Worm (Caenorhabditis elegans) whole organism, late embryonic: ENCODE results near the gene rde-12.

Source experiments
- C38D4.7 ChIP-seq: fragments of 200-800 bp; sonication (Bioruptor generic); optimal IDR thresholded peaks from 2 replicates; lab custom pipeline; 2018; ENCODE audit warnings: mild to moderate bottlenecking, missing genetic modification characterization, moderate library complexity, missing compliant biosample characterization
- K02D7.2 ChIP-seq: sonication (generic microtip); optimal IDR thresholded peaks from 2 replicates; lab custom pipeline; 2017; ENCODE audit warnings: mild to moderate bottlenecking, missing genetic modification characterization, missing compliant biosample characterization
- ceh-18 ChIP-seq: sonication (generic microtip); optimal IDR thresholded peaks from 2 replicates; lab custom pipeline; 2016; ENCODE audit warnings: missing genetic modification characterization, missing compliant biosample characterization
- ceh-19 ChIP-seq: fragments of 200-800 bp; sonication (Bioruptor generic); optimal IDR thresholded peaks from 2 replicates; lab custom pipeline; 2018; ENCODE audit warnings: mild to moderate bottlenecking, missing genetic modification characterization, missing compliant biosample characterization
- ceh-2 ChIP-seq: sonication (generic microtip); optimal IDR thresholded peaks from 2 replicates; lab custom pipeline; 2016; ENCODE audit warnings: missing genotype, missing genetic modification characterization, missing compliant biosample characterization
- ceh-22 ChIP-seq: sonication (generic microtip); optimal IDR thresholded peaks from 2 replicates; lab custom pipeline; 2017; ENCODE audit warnings: missing biosample characterization, missing genetic modification characterization
- ceh-24 ChIP-seq: sonication (generic microtip); optimal IDR thresholded peaks from 2 replicates; lab custom pipeline; 2016; ENCODE audit warnings: mild to moderate bottlenecking, missing genetic modification characterization, missing compliant biosample characterization
- ceh-30 ChIP-seq: fragments of 150-350 bp; optimal IDR thresholded peaks from 2 replicates; lab custom pipeline; 2014; ENCODE audit warnings: missing biosample characterization, missing genetic modification characterization
- ceh-31 ChIP-seq: sonication (generic microtip); optimal IDR thresholded peaks from 2 replicates; lab custom pipeline; 2016; ENCODE audit warnings: missing genetic modification characterization, missing compliant biosample characterization
- ceh-48 ChIP-seq: sonication (generic microtip); optimal IDR thresholded peaks from 2 replicates; lab custom pipeline; 2016; ENCODE audit warnings: missing genetic modification characterization, inconsistent platforms, missing compliant biosample characterization
- ceh-6 ChIP-seq: fragments of 200-800 bp; sonication (Bioruptor generic); optimal IDR thresholded peaks from 2 replicates; lab custom pipeline; 2018; ENCODE audit warnings: mild to moderate bottlenecking, missing genetic modification characterization, missing compliant biosample characterization
- ceh-9 ChIP-seq: sonication (generic microtip); optimal IDR thresholded peaks from 2 replicates; lab custom pipeline; 2016; ENCODE audit warnings: mild to moderate bottlenecking, missing genetic modification characterization, inconsistent platforms, missing compliant biosample characterization
- dmd-4 ChIP-seq: sonication (generic microtip); optimal IDR thresholded peaks from 2 replicates; lab custom pipeline; 2016; ENCODE audit warnings: borderline replicate concordance, missing genetic modification characterization, missing compliant biosample characterization
- dve-1 ChIP-seq: sonication (generic microtip); optimal IDR thresholded peaks from 2 replicates; lab custom pipeline; 2017; ENCODE audit warnings: antibody characterized with exemption, mild to moderate bottlenecking, missing genetic modification characterization, missing compliant biosample characterization
- eyg-1 ChIP-seq: sonication (generic microtip); optimal IDR thresholded peaks from 2 replicates; lab custom pipeline; 2016; ENCODE audit warnings: missing genotype, missing genetic modification characterization, missing compliant biosample characterization
- fax-1 ChIP-seq: sonication (generic microtip); optimal IDR thresholded peaks from 2 replicates; lab custom pipeline; 2016; ENCODE audit warnings: missing genotype, missing genetic modification characterization, missing compliant biosample characterization
- gmeb-2 ChIP-seq: sonication (generic microtip); optimal IDR thresholded peaks from 2 replicates; lab custom pipeline; 2016; ENCODE audit warnings: missing genetic modification characterization, inconsistent platforms, missing compliant biosample characterization
- hlh-13 ChIP-seq: fragments of 200-800 bp; sonication (Bioruptor generic); optimal IDR thresholded peaks from 2 replicates; lab custom pipeline; 2018; ENCODE audit warnings: mild to moderate bottlenecking, missing genetic modification characterization, missing compliant biosample characterization
- hlh-15 ChIP-seq: sonication (generic microtip); optimal IDR thresholded peaks from 2 replicates; lab custom pipeline; 2016; ENCODE audit warnings: missing genetic modification characterization, missing compliant biosample characterization
- hlh-30 ChIP-seq: sonication (generic microtip); optimal IDR thresholded peaks from 2 replicates; lab custom pipeline; 2017; ENCODE audit warnings: antibody characterized with exemption, missing genetic modification characterization, missing compliant biosample characterization; ENCODE audit not compliant: insufficient read depth
- hlh-6 ChIP-seq: sonication (generic microtip); optimal IDR thresholded peaks from 2 replicates; lab custom pipeline; 2016; ENCODE audit warnings: missing genotype, missing genetic modification characterization, missing compliant biosample characterization
- lim-6 ChIP-seq: sonication (generic microtip); optimal IDR thresholded peaks from 2 replicates; lab custom pipeline; 2016; ENCODE audit warnings: missing genetic modification characterization, missing compliant biosample characterization
- lin-11 ChIP-seq: fragments of 200-800 bp; sonication (Bioruptor generic); optimal IDR thresholded peaks from 2 replicates; lab custom pipeline; 2018; ENCODE audit warnings: mild to moderate bottlenecking, missing genetic modification characterization, missing compliant biosample characterization
- nfya-1 ChIP-seq: sonication (generic microtip); optimal IDR thresholded peaks from 2 replicates; lab custom pipeline; 2017; ENCODE audit warnings: missing genetic modification characterization, mild to moderate bottlenecking, missing compliant biosample characterization, antibody characterized with exemption, moderate library complexity
- nhr-232 ChIP-seq: sonication (generic microtip); optimal IDR thresholded peaks from 2 replicates; lab custom pipeline; 2016; ENCODE audit warnings: missing genetic modification characterization, missing compliant biosample characterization
- pha-2 ChIP-seq: sonication (generic microtip); optimal IDR thresholded peaks from 2 replicates; lab custom pipeline; 2017; ENCODE audit warnings: mild to moderate bottlenecking, missing genetic modification characterization, missing compliant biosample characterization
- pha-4 ChIP-seq: fragments of 150-350 bp; optimal IDR thresholded peaks from 2 replicates; lab custom pipeline; 2018; ENCODE audit warnings: missing biosample characterization, missing genetic modification reagents, missing genetic modification characterization
- pqm-1 ChIP-seq: sonication (generic microtip); optimal IDR thresholded peaks from 2 replicates; lab custom pipeline; 2016; ENCODE audit warnings: missing genetic modification characterization, missing compliant biosample characterization
- ref-2 ChIP-seq: sonication (generic microtip); optimal IDR thresholded peaks from 2 replicates; lab custom pipeline; 2016; ENCODE audit warnings: missing genetic modification characterization, missing compliant biosample characterization
- sdc-2 ChIP-seq: sonication (generic microtip); optimal IDR thresholded peaks from 2 replicates; lab custom pipeline; 2016; ENCODE audit warnings: missing genotype, missing genetic modification characterization, missing compliant biosample characterization
- sox-4 ChIP-seq: sonication (generic microtip); optimal IDR thresholded peaks from 2 replicates; lab custom pipeline; 2017; ENCODE audit warnings: mild to moderate bottlenecking, missing genetic modification characterization, inconsistent platforms, missing compliant biosample characterization
- syd-9 ChIP-seq: sonication (generic microtip); optimal IDR thresholded peaks from 2 replicates; lab custom pipeline; 2016; ENCODE audit warnings: mild to moderate bottlenecking, missing genetic modification characterization, moderate library complexity, missing compliant biosample characterization
- ttx-3 ChIP-seq: sonication (generic microtip); optimal IDR thresholded peaks from 2 replicates; lab custom pipeline; 2016; ENCODE audit warnings: missing genetic modification reagents, missing genetic modification characterization, missing compliant biosample characterization
- unc-3 ChIP-seq, 2 experiments: fragments of 200-800 bp in 1 of 2; sonication (Bioruptor generic) in 1 of 2; sonication (generic microtip) in 1 of 2; conservative IDR thresholded peaks in 1 of 2; optimal IDR thresholded peaks in 1 of 2; 2 replicates each; pipeline versions ENCODE4 v1.3.6 to Lab custom; 2016 to 2022; ENCODE audit warnings: missing compliant biosample characterization in 2 of 2, missing genetic modification characterization in 2 of 2, missing genetic modification reagents in 1 of 2
- unc-42 ChIP-seq: sonication (generic microtip); optimal IDR thresholded peaks from 2 replicates; lab custom pipeline; 2016; ENCODE audit warnings: missing genotype, missing genetic modification characterization, missing compliant biosample characterization
- unc-86 ChIP-seq: sonication (generic microtip); optimal IDR thresholded peaks from 2 replicates; lab custom pipeline; 2016; ENCODE audit warnings: missing genetic modification characterization, missing compliant biosample characterization
- ztf-16 ChIP-seq: sonication (generic microtip); optimal IDR thresholded peaks from 2 replicates; lab custom pipeline; 2017; ENCODE audit warnings: missing genetic modification characterization, missing compliant biosample characterization

rde-12 gene

DNA sequence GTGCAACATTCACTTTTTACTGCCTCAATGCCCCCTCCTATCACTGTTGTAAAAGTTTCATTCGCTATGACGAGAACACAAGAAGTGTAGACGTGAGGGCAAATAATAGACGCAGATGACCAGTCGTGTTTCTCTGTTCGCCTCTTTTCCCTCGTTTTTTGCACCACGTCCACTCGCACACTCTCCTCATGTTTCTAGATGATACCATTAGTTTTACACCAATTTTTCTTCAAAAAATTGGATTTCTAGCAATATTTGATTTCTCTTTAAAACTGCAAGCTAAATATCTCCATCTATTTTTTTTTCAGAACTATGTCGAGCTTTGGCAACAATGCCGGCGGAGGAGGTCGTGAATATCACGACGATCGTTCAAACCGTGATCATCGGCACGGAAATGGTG lies at the start of gene rde-12:
TSS of gene rde-12 (plus strand) at position 301 of the 400 bp plus-strand sequence.
- no peak for TF ChIP-seq hlh-13
- TF ChIP-seq pha-2 (tag; lab: Kevin White, UChicago) = no peak
- TF ChIP-seq unc-3 (GFP tag; conservative IDR thresholded peaks at IDR 0.05; lab: Robert Waterston, UW) = no peak
- no peak for TF ChIP-seq unc-3 (tag; optimal IDR thresholded peaks at IDR 0.05; lab: Kevin White, UChicago)
- TF ChIP-seq ref-2 (tag; lab: Kevin White, UChicago) = no peak
- TF ChIP-seq K02D7.2 = no peak
- no peak for TF ChIP-seq ceh-30 (tag; lab: Kevin White, UChicago)
- TF ChIP-seq C38D4.7 (GFP tag; lab: Kevin White, UChicago) = no peak
- TF ChIP-seq ttx-3 = no peak
- no peak for TF ChIP-seq eyg-1 (tag; lab: Kevin White, UChicago)
- no peak for TF ChIP-seq dve-1 (tag; lab: Kevin White, UChicago)
- no peak for TF ChIP-seq gmeb-2 (tag; lab: Kevin White, UChicago)
- TF ChIP-seq, all 69 proteins: peak for 0

DNA sequence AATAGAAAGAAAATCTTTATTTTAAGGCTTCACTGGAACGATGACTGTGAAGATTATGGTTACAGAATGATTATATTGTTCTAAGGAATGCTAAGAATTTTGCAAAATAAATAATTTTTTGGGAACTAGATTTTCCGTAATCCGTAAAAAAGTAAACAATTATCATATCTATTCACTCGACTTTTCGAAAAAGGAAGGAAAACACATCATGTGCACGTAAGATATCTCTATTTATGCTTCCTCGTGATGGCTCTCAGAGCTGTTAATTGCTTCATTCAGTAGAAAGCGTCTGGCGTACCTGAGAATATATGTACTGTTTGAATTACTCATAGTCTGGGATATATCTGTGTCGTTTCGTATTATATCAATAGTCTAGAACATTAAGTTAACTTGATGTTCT lies 45.4 kb upstream of the rde-12 start, which contains the start of gene srd-11:
TSS of gene srd-11 (minus strand) at position 101 of the 400 bp plus-strand sequence.
- no peak for TF ChIP-seq ceh-31
- TF ChIP-seq sdc-2 (tag; lab: Kevin White, UChicago) = no peak
- no peak for TF ChIP-seq dmd-4 (tag; lab: Kevin White, UChicago)
- no peak for TF ChIP-seq ceh-22 (tag; lab: Kevin White, UChicago)
- no peak for TF ChIP-seq nhr-232 (tag; lab: Kevin White, UChicago)

DNA sequence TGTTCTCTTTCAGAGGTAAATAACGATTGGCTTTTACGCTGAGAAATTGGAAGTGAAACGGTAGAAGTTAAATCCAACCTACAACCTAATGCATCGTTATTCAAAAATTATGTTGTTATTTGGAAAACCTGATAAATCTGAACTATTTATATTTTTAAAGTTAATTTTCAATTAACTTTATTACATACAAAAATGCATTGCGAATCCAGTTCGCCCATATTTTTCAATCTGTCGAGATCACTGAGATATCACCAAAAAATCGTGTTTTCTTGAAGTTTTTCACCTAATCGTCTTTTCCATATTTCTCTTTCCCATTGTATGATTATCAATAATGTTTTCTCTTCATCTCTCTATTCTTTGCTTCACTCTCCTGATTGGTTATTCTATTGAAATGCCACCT lies 44.5 kb upstream of the rde-12 start, which contains the start of gene F53F4.15:
TSS of gene F53F4.15 (plus strand) at position 301 of the 400 bp plus-strand sequence.
- TF ChIP-seq ceh-2 (tag; lab: Kevin White, UChicago) (no peak), nfya-1 (tag; lab: Kevin White, UChicago) (no peak), ceh-6 (GFP tag; lab: Kevin White, UChicago) (no peak), nhr-232 (tag; lab: Kevin White, UChicago) (no peak), syd-9 (no peak), ceh-48 (tag; lab: Kevin White, UChicago) (no peak), lin-11 (tag; lab: Kevin White, UChicago) (no peak), hlh-15 (no peak), ref-2 (tag; lab: Kevin White, UChicago) (no peak), fax-1 (tag; lab: Kevin White, UChicago) (no peak), eyg-1 (tag; lab: Kevin White, UChicago) (no peak), pqm-1 (tag; lab: Kevin White, UChicago) (no peak), ceh-9 (tag; lab: Kevin White, UChicago) (no peak), unc-42 (tag; lab: Kevin White, UChicago) (no peak), C38D4.7 (GFP tag; lab: Kevin White, UChicago) (no peak), ceh-31 (no peak), ztf-16 (tag; lab: Kevin White, UChicago) (no peak), sox-4 (tag; lab: Kevin White, UChicago) (no peak), K02D7.2 (no peak), ceh-18 (no peak)

DNA sequence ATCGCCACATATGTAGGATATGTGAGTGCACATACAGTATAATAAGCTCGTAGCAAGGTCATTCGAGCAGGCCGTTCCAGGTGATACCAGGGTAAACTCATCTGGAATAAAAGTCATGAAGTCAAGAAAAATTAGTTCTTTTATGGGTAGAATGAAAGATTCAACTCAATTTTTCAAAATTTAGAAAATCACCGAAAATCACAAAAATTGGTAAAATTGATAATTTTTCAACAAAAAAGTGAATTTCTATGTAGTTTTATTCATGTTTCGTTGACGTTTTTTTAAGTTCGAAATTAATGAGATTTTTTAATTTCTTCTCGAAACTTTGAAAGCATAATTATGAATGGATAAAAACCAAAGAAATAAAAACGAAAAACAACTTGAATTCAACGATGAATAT lies 43.5 kb upstream of the rde-12 start, which contains the start of gene F53F4.16:
TSS of gene F53F4.16 (minus strand) at position 101 of the 400 bp plus-strand sequence.
- TF ChIP-seq hlh-6 (tag; lab: Kevin White, UChicago) = no peak
- no peak for TF ChIP-seq ceh-19 (GFP tag; lab: Kevin White, UChicago)
- TF ChIP-seq ceh-24 = no peak
- no peak for TF ChIP-seq nfya-1 (tag; lab: Kevin White, UChicago)
- TF ChIP-seq hlh-30 = no peak
- no peak for TF ChIP-seq pha-4 (tag; lab: Kevin White, UChicago)
- TF ChIP-seq unc-86 (tag; lab: Kevin White, UChicago) = no peak
- no peak for TF ChIP-seq unc-3 (GFP tag; conservative IDR thresholded peaks at IDR 0.05; lab: Robert Waterston, UW)
- TF ChIP-seq unc-3 (tag; optimal IDR thresholded peaks at IDR 0.05; lab: Kevin White, UChicago) = no peak
- no peak for TF ChIP-seq lim-6 (tag; lab: Kevin White, UChicago)
- TF ChIP-seq, all 69 proteins: peak for 0
